Fruit fly (Drosophila melanogaster) whole organism, embryonic: Measurements from ENCODE around the gene SrpRbeta.
A peak's percentile ranks its signal among the peaks of the same experiment; 100 is the strongest.

Source experiments
- Blimp-1 ChIP-seq: fragments of 200-800 bp; sonication (Bioruptor generic); optimal IDR thresholded peaks from 3 replicates; lab custom pipeline; 2018; ENCODE audit warnings: missing biosample characterization, missing genetic modification characterization, mild to moderate bottlenecking, moderate library complexity, missing genetic modification reagents
- CG10267 ChIP-seq: fragments of 200-800 bp; sonication (Bioruptor generic); optimal IDR thresholded peaks from 2 replicates; lab custom pipeline; 2018; ENCODE audit warnings: missing biosample characterization, mild to moderate bottlenecking, missing genetic modification characterization, moderate library complexity
- CG10959 ChIP-seq: fragments of 200-800 bp; sonication (Bioruptor generic); IDR thresholded peaks from 2 replicates; pipeline ENCODE4 v1.3.6; 2022; ENCODE audit warnings: missing biosample characterization, missing genetic modification characterization
- CG11695 ChIP-seq: fragments of 200-800 bp; sonication (Bioruptor generic); IDR thresholded peaks from 3 replicates; pipeline ENCODE4 v1.3.6; 2022; ENCODE audit warnings: missing biosample characterization, missing genetic modification characterization
- CG13287 ChIP-seq: fragments of 200-800 bp; sonication (Bioruptor generic); IDR thresholded peaks from 2 replicates; pipeline ENCODE4 v1.3.6; 2022; ENCODE audit warnings: missing biosample characterization, missing genetic modification characterization; ENCODE audit not compliant: partially characterized antibody
- CG13624 ChIP-seq: fragments of 200-800 bp; sonication (Bioruptor generic); optimal IDR thresholded peaks from 2 replicates; lab custom pipeline; 2016; ENCODE audit warnings: missing biosample characterization, missing genetic modification characterization
- CG15479 ChIP-seq: fragments of 200-800 bp; sonication (Bioruptor generic); optimal IDR thresholded peaks from 3 replicates; lab custom pipeline; 2019; ENCODE audit warnings: missing biosample characterization, mild to moderate bottlenecking, missing genetic modification characterization, moderate library complexity
- CG1647 ChIP-seq: fragments of 200-800 bp; sonication (Bioruptor generic); optimal IDR thresholded peaks from 3 replicates; lab custom pipeline; 2016; ENCODE audit warnings: missing biosample characterization, missing genetic modification characterization
- CG17359 ChIP-seq: fragments of 200-800 bp; sonication (Bioruptor generic); optimal IDR thresholded peaks from 3 replicates; lab custom pipeline; 2018; ENCODE audit warnings: missing biosample characterization, mild to moderate bottlenecking, missing genetic modification characterization, moderate library complexity
- CG17361 ChIP-seq: fragments of 200-800 bp; sonication (Bioruptor generic); IDR thresholded peaks from 3 replicates; pipeline ENCODE4 v1.3.6; 2022; ENCODE audit warnings: missing biosample characterization, missing genetic modification characterization
- CG17829 ChIP-seq: fragments of 200-800 bp; optimal IDR thresholded peaks from 2 replicates; lab custom pipeline; 2019; ENCODE audit warnings: missing biosample characterization, mild to moderate bottlenecking, missing genetic modification characterization, moderate library complexity
- CG2712 ChIP-seq: fragments of 200-800 bp; optimal IDR thresholded peaks from 3 replicates; lab custom pipeline; 2019; ENCODE audit warnings: missing biosample characterization, mild to moderate bottlenecking, missing genetic modification characterization, moderate library complexity
- CG32532 ChIP-seq: fragments of 200-800 bp; sonication (Bioruptor generic); IDR thresholded peaks from 2 replicates; pipeline ENCODE4 v1.3.6; 2022; ENCODE audit warnings: missing biosample characterization, missing genetic modification characterization
- CG34376 ChIP-seq: fragments of 200-800 bp; sonication (Bioruptor generic); optimal IDR thresholded peaks from 2 replicates; lab custom pipeline; 2018; ENCODE audit warnings: missing biosample characterization, mild to moderate bottlenecking, missing genetic modification characterization
- CG3995 ChIP-seq: fragments of 200-800 bp; sonication (Bioruptor generic); optimal IDR thresholded peaks from 3 replicates; lab custom pipeline; 2016; ENCODE audit warnings: missing biosample characterization, missing genetic modification characterization
- CG42726 ChIP-seq: fragments of 200-800 bp; sonication (Bioruptor generic); IDR thresholded peaks from 2 replicates; pipeline ENCODE4 v1.3.6; 2022; ENCODE audit warnings: missing biosample characterization, missing genetic modification characterization; ENCODE audit not compliant: partially characterized antibody
- CG5245 ChIP-seq: fragments of 200-800 bp; sonication (Bioruptor generic); optimal IDR thresholded peaks from 3 replicates; lab custom pipeline; 2016; ENCODE audit warnings: missing biosample characterization, missing genetic modification characterization
- CG7839 ChIP-seq: fragments of 200-800 bp; sonication (Bioruptor generic); optimal IDR thresholded peaks from 3 replicates; lab custom pipeline; 2018; ENCODE audit warnings: missing biosample characterization, mild to moderate bottlenecking, missing genetic modification characterization, moderate library complexity
- CG9727 ChIP-seq: fragments of 200-800 bp; sonication (Bioruptor generic); optimal IDR thresholded peaks from 3 replicates; lab custom pipeline; 2017; ENCODE audit warnings: missing biosample characterization, mild to moderate bottlenecking, missing genetic modification characterization
- Dek ChIP-seq: fragments of 200-800 bp; sonication (Bioruptor generic); optimal IDR thresholded peaks from 3 replicates; lab custom pipeline; 2019; ENCODE audit warnings: missing biosample characterization, mild to moderate bottlenecking, missing genetic modification characterization, moderate library complexity
- Ets65A ChIP-seq: fragments of 200-800 bp; sonication (Bioruptor generic); peaks from one replicate; lab custom pipeline; 2016; ENCODE audit warnings: missing biosample characterization, missing genetic modification characterization
- HmgZ ChIP-seq: fragments of 200-800 bp; sonication (Bioruptor generic); optimal IDR thresholded peaks from 2 replicates; lab custom pipeline; 2018; ENCODE audit warnings: missing biosample characterization, mild to moderate bottlenecking, missing genetic modification characterization
- Lim3 ChIP-seq: fragments of 200-800 bp; sonication (Bioruptor generic); IDR thresholded peaks from 2 replicates; pipeline ENCODE4 v1.3.6; 2022; ENCODE audit warnings: missing biosample characterization, missing genetic modification characterization
- MBD-R2 ChIP-seq: fragments of 200-800 bp; sonication (Bioruptor generic); IDR thresholded peaks from 2 replicates; pipeline ENCODE4 v1.3.6; 2022; ENCODE audit warnings: missing biosample characterization, missing genetic modification characterization
- NFAT ChIP-seq: fragments of 200-800 bp; sonication (Bioruptor generic); IDR thresholded peaks from 2 replicates; pipeline ENCODE4 v1.3.6; 2022; ENCODE audit warnings: missing biosample characterization, missing genetic modification characterization
- Optix ChIP-seq: fragments of 200-800 bp; sonication (Bioruptor generic); IDR thresholded peaks from 3 replicates; pipeline ENCODE4 v1.3.6; 2022; ENCODE audit warnings: missing biosample characterization, missing genetic modification characterization
- Rx ChIP-seq: fragments of 200-800 bp; sonication (Bioruptor generic); IDR thresholded peaks from 2 replicates; pipeline ENCODE4 v1.3.6; 2022; ENCODE audit warnings: missing biosample characterization, missing genetic modification characterization
- Sin3A ChIP-seq: fragments of >200 bp; optimal IDR thresholded peaks from 2 replicates; lab custom pipeline; 2018
- al ChIP-seq: fragments of 200-800 bp; sonication (Bioruptor generic); IDR thresholded peaks from 2 replicates; pipeline ENCODE4 v1.3.6; 2022; ENCODE audit warnings: missing biosample characterization, missing genetic modification characterization
- ap ChIP-seq: fragments of 200-800 bp; sonication (Bioruptor generic); IDR thresholded peaks from 2 replicates; pipeline ENCODE4 v1.3.6; 2022; ENCODE audit warnings: missing biosample characterization, missing genetic modification characterization
- cwo ChIP-seq: fragments of 200-800 bp; sonication (Bioruptor generic); optimal IDR thresholded peaks from 3 replicates; lab custom pipeline; 2017; ENCODE audit warnings: missing biosample characterization, missing genetic modification characterization, mild to moderate bottlenecking, moderate library complexity, missing genetic modification reagents
- da ChIP-seq: fragments of 200-800 bp; sonication (Bioruptor generic); optimal IDR thresholded peaks from 2 replicates; lab custom pipeline; 2016; ENCODE audit warnings: missing biosample characterization, missing genetic modification characterization
- dati ChIP-seq: fragments of 200-800 bp; sonication (Bioruptor generic); IDR thresholded peaks from 2 replicates; pipeline ENCODE4 v1.3.6; 2022; ENCODE audit warnings: missing biosample characterization, missing genetic modification characterization
- fd96Cb ChIP-seq: fragments of 200-800 bp; sonication (Bioruptor generic); optimal IDR thresholded peaks from 2 replicates; lab custom pipeline; 2018; ENCODE audit warnings: missing biosample characterization, mild to moderate bottlenecking, missing genetic modification characterization, moderate library complexity
- gem ChIP-seq: fragments of 200-800 bp; sonication (Bioruptor generic); optimal IDR thresholded peaks from 2 replicates; lab custom pipeline; 2019; ENCODE audit warnings: missing biosample characterization, mild to moderate bottlenecking, missing genetic modification characterization, moderate library complexity
- hb ChIP-seq: fragments of 200-800 bp; sonication (Bioruptor generic); IDR thresholded peaks from 3 replicates; pipeline ENCODE4 v1.3.6; 2022; ENCODE audit warnings: missing biosample characterization, missing genetic modification characterization; ENCODE audit not compliant: partially characterized antibody
- klu ChIP-seq: fragments of 200-800 bp; sonication (Bioruptor generic); IDR thresholded peaks from 2 replicates; pipeline ENCODE4 v1.3.6; 2022; ENCODE audit warnings: missing biosample characterization, missing genetic modification characterization
- lilli ChIP-seq: fragments of 200-800 bp; sonication (Bioruptor generic); optimal IDR thresholded peaks from 3 replicates; lab custom pipeline; 2016; ENCODE audit warnings: missing biosample characterization, missing genetic modification characterization
- mirr ChIP-seq: fragments of 200-800 bp; sonication (Bioruptor generic); optimal IDR thresholded peaks from 3 replicates; lab custom pipeline; 2018; ENCODE audit warnings: missing biosample characterization, mild to moderate bottlenecking, missing genetic modification characterization
- p53 ChIP-seq: fragments of 200-800 bp; sonication (Bioruptor generic); optimal IDR thresholded peaks from 2 replicates; lab custom pipeline; 2016; ENCODE audit warnings: missing biosample characterization, missing genetic modification characterization
- peb ChIP-seq: fragments of 200-800 bp; sonication (Bioruptor generic); IDR thresholded peaks from 2 replicates; pipeline ENCODE4 v1.3.6; 2022; ENCODE audit warnings: missing biosample characterization, missing genetic modification characterization
- phol ChIP-seq: fragments of 200-800 bp; sonication (Bioruptor generic); optimal IDR thresholded peaks from 3 replicates; lab custom pipeline; 2018; ENCODE audit warnings: missing biosample characterization, mild to moderate bottlenecking, missing genetic modification characterization, moderate library complexity
- prd ChIP-seq, 3 experiments: fragments of >200 bp in 2 of 3; fragments of 200-800 bp in 1 of 3; sonication (Bioruptor generic) in 1 of 3; optimal IDR thresholded peaks in 2 of 3; IDR thresholded peaks in 1 of 3; 2 replicates in 2 of 3; 3 replicates in 1 of 3; pipeline versions ENCODE4 v1.3.6 to Lab custom; 2017 to 2022; ENCODE audit warnings: missing biosample characterization in 1 of 3, missing genetic modification characterization in 1 of 3
- sd ChIP-seq: fragments of 200-800 bp; sonication (Bioruptor generic); optimal IDR thresholded peaks from 3 replicates; lab custom pipeline; 2018; ENCODE audit warnings: missing biosample characterization, mild to moderate bottlenecking, missing genetic modification characterization, moderate library complexity
- stc ChIP-seq: fragments of 200-800 bp; sonication (Bioruptor generic); IDR thresholded peaks from 2 replicates; pipeline ENCODE4 v1.3.6; 2022; ENCODE audit warnings: missing biosample characterization, missing genetic modification characterization
- sug ChIP-seq: fragments of 200-800 bp; optimal IDR thresholded peaks from 2 replicates; lab custom pipeline; 2019; ENCODE audit warnings: missing biosample characterization, mild to moderate bottlenecking, missing genetic modification characterization, moderate library complexity
- trem ChIP-seq: fragments of 200-800 bp; optimal IDR thresholded peaks from 3 replicates; lab custom pipeline; 2019; ENCODE audit warnings: missing biosample characterization, mild to moderate bottlenecking, missing genetic modification characterization, moderate library complexity
- ttk ChIP-seq: fragments of 200-800 bp; sonication (Bioruptor generic); IDR thresholded peaks from 2 replicates; pipeline ENCODE4 v2.1.2; 2022; ENCODE audit warnings: missing biosample characterization, missing genetic modification characterization
- vnd ChIP-seq: fragments of 200-800 bp; sonication (Bioruptor generic); IDR thresholded peaks from 3 replicates; pipeline ENCODE4 v1.3.6; 2022; ENCODE audit warnings: missing biosample characterization, missing genetic modification characterization; ENCODE audit not compliant: partially characterized antibody

Gene SrpRbeta

DNA sequence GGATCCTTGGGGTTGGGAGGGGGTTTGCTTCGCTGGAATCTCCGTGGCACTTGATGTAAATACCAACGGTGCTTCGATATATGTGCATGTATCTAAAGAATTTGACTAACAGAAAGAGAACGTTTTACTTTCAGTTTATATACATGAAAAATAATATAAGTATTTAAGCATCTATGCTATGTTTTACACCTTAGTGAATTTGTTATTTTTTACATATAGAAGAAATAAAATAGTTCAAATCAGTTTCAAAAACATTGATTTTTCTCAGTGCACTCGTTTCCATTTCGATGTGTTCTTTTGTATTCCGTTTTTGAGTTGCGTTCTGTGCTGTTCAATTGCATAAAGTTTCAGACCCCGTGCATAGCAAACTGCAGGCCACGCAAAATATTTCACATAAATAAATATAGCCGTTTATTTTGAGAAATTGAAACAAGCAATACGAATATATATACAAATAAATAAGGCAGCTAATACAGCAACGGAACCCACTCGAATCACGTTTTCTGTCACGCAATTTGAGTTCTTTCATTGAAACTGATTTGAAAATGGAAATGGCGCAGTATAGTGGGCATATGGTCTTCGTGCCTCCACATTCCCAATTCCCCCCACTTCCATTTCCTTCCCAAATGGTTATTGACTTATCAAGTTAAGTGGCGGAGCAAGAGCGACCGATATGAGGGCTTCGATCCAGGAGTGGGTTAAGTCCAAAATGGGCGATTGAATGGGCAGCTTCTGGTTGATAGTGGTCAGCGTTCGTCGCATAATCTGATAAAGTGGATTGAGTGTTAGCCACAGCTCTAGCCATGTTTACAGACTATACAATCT, 37.3 kb downstream of the SrpRbeta start (continued):
- TF ChIP-seq CG15479 (GFP tag; lab: Kevin White, UChicago) (no peak), stc (GFP tag; lab: Robert Waterston, UW) (no peak), CG7839 (tag; lab: Kevin White, UChicago) (peak; percentile 9), peb (no peak), phol (tag; lab: Kevin White, UChicago) (peak; percentile 7), da (GFP tag; lab: Kevin White, UChicago) (no peak), Blimp-1 (GFP tag; lab: Kevin White, UChicago) (peak; percentile 9), Rx (GFP tag; lab: Robert Waterston, UW) (no peak), CG17359 (tag; lab: Kevin White, UChicago) (no peak), Ets65A (GFP tag; lab: Kevin White, UChicago) (peak; percentile 50), fd96Cb (no peak), CG17361 (GFP tag; lab: Robert Waterston, UW) (0 out of 3 replicates have a peak, but pooled peaks have one; percentile 16), klu (GFP tag; lab: Robert Waterston, UW) (no peak), CG34376 (GFP tag; lab: Kevin White, UChicago) (peak; percentile 28), CG11695 (GFP tag; lab: Robert Waterston, UW) (0 out of 3 replicates have a peak, but pooled peaks have one; percentile 50), sd (tag; lab: Kevin White, UChicago) (peak; percentile 52), al (GFP tag; lab: Robert Waterston, UW) (no peak), CG13624 (GFP tag; lab: Kevin White, UChicago) (peak; percentile 29), sug (tag; lab: Kevin White, UChicago) (peak; percentile 82), CG9727 (GFP tag; lab: Kevin White, UChicago) (no peak), MBD-R2 (GFP tag; lab: Robert Waterston, UW) (no peak), dati (GFP tag; lab: Robert Waterston, UW) (no peak), CG3995 (GFP tag; lab: Kevin White, UChicago) (peak; percentile 40), CG17829 (tag; lab: Kevin White, UChicago) (no peak), Optix (GFP tag; lab: Robert Waterston, UW) (no peak), vnd (GFP tag; lab: Robert Waterston, UW) (0 out of 3 replicates have a peak, but pooled peaks have one; percentile 35), CG1647 (GFP tag; lab: Kevin White, UChicago) (peak; percentile 1), NFAT (GFP tag; lab: Robert Waterston, UW) (peak; percentile 19; the same call in 1 of the 2 replicates), ttk (0 out of 2 replicates have a peak, but pooled peaks have one; percentile 6), HmgZ (tag; lab: Kevin White, UChicago) (peak; percentile 17), Dek (tag; lab: Kevin White, UChicago) (no peak), CG32532 (peak; percentile 18; the same call in 1 of the 2 replicates), mirr (GFP tag; lab: Kevin White, UChicago) (peak; percentile 17), CG42726 (no peak), ap (GFP tag; lab: Robert Waterston, UW) (no peak), CG5245 (GFP tag; lab: Kevin White, UChicago) (no peak), Sin3A (no peak), CG2712 (tag; lab: Kevin White, UChicago) (peak; percentile 20), CG10959 (GFP tag; lab: Robert Waterston, UW) (no peak), CG13287 (GFP tag; lab: Robert Waterston, UW) (no peak), hb (GFP tag; lab: Robert Waterston, UW) (no peak), trem (no peak), gem (tag; lab: Kevin White, UChicago) (peak; percentile 9), cwo (peak; percentile 83), prd (optimal IDR thresholded peaks at IDR 0.05; lab: Kevin White, UChicago) (no peak), prd (GFP tag; IDR thresholded peaks at IDR 0.05; lab: Robert Waterston, UW) (peak; percentile 57), lilli (GFP tag; lab: Kevin White, UChicago) (no peak), CG10267 (tag; lab: Kevin White, UChicago) (no peak), p53 (GFP tag; lab: Kevin White, UChicago) (no peak), Lim3 (GFP tag; lab: Robert Waterston, UW) (no peak)
